Worm (Caenorhabditis elegans): ENCODE measurements around the gene T13C2.3.
A peak's percentile ranks its signal among the peaks of the same experiment; 100 is the strongest.

The T13C2.3 gene

DNA sequence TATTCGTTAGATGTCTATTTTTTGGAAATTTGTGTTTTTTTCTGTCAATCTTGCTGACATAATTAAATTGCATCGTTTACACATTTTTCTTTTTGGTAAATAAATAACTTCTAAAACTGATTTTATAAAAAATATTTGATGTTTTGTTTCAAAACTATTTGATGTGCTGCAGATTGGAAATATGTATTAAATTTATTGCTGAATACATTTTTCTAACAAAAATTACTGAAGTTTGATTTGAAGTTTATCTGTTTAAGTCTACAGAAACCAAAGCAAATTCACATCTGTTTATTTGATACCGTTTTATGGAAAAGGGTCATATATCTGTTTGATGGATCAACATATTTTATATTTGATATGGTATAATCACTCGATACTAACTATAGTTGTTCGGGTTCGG is 27.3 kb downstream of the T13C2.3 start:
- no peak for TF ChIP-seq ceh-91 (GFP tag; IDR thresholded peaks at IDR 0.05)
- TF ChIP-seq dpl-1 (GFP tag; optimal IDR thresholded peaks at IDR 0.05), result no peak
- no peak for TF ChIP-seq hmg-1.2 (GFP tag; IDR thresholded peaks at IDR 0.05)
- TF ChIP-seq mel-28 (tag; optimal IDR thresholded peaks at IDR 0.05; ENCODE audit: borderline replicate concordance), result no peak
- TF ChIP-seq nhr-120 (GFP tag; IDR thresholded peaks at IDR 0.05), result no peak
- TF ChIP-seq unc-130 (GFP tag; optimal IDR thresholded peaks at IDR 0.05), result no peak
- TF ChIP-seq ztf-6 (GFP tag; IDR thresholded peaks at IDR 0.05), result no peak
- TF ChIP-seq nfya-2 (GFP tag; IDR thresholded peaks at IDR 0.05), result no peak
- no peak for TF ChIP-seq him-1 (tag; optimal IDR thresholded peaks at IDR 0.05)
- no peak for TF ChIP-seq snpc-1.1 (tag; optimal IDR thresholded peaks at IDR 0.05; ENCODE audit: insufficient read depth)
- TF ChIP-seq C17E4.6 (GFP tag; IDR thresholded peaks at IDR 0.05), result no peak
- TF ChIP-seq rec-8 (tag; optimal IDR thresholded peaks at IDR 0.05), result no peak
- TF ChIP-seq lin-26 (GFP tag; IDR thresholded peaks at IDR 0.05), result no peak
- no peak for TF ChIP-seq ztf-26 (tag; optimal IDR thresholded peaks at IDR 0.05)
- no peak for TF ChIP-seq B0019.2 (GFP tag; conservative IDR thresholded peaks at IDR 0.05)
- TF ChIP-seq K12H6.12 (tag; optimal IDR thresholded peaks at IDR 0.05), result no peak
- TF ChIP-seq ccch-3 (GFP tag; optimal IDR thresholded peaks at IDR 0.05), result no peak
- TF ChIP-seq F52B5.7 (tag; optimal IDR thresholded peaks at IDR 0.05), result no peak

DNA sequence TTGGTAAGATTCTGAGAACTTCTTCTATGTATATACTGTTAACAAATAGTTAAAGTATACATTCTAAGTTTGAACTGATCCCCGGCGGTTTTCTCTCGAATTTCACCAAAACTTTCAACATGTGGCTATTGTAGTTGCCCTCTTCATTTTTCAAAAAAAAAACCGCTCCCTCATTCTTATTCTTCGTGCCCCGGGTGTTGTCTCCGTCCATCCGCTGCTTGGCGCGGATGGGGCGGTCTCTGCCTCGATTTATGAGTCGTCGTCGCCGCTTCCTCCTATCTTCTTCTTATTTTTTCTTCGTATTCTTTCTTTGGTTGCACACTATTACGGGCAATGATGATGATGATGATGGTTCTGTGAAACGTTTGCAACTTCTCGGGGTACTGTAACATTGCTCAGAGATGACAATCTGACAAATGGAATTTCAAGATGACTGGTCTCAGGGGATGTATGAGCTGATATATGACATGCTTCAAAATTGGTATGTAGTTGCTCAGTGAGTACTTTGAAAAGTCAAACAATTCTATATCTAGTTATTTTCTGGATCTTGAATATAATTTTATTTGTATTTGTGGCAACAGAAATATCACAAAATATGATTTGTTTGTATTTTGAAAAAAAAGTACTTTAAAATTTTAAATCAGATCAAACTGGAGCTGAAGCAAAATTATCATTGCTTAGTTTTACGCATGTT is 31.4 kb downstream of the T13C2.3 start:
- TF ChIP-seq sea-2 (GFP tag; IDR thresholded peaks at IDR 0.05) (no peak), lir-1 (GFP tag; conservative IDR thresholded peaks at IDR 0.05) (no peak), ceh-79 (tag; optimal IDR thresholded peaks at IDR 0.05) (no peak), nhr-90 (tag; optimal IDR thresholded peaks at IDR 0.05) (no peak), ets-4 (GFP tag; optimal IDR thresholded peaks at IDR 0.05) (no peak), Y67H2A.10 (GFP tag; conservative IDR thresholded peaks at IDR 0.05) (no peak), lin-26 (GFP tag; IDR thresholded peaks at IDR 0.05) (0 out of 2 replicates have a peak, but pooled peaks have one; percentile 25), dpl-1 (GFP tag; optimal IDR thresholded peaks at IDR 0.05) (no peak)

DNA sequence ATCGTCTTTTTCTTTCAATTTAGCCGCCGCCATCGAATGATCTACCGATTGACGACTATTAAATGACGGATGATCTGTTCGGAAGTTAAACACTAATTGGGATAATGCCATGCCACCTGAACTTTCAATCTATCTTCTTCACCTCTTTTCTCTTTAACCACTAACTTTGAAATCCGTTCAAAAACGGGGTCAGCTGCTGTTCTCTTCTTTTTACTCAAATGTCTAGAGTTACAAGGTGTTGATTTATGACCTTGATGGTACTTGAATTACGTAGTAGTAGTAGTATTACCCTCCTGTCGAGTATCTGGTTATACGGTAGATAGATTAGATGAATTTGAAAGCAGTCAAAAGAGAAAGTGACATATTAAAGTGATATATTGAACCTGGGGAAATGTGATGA is 32.1 kb downstream of the T13C2.3 start:
- no peak for TF ChIP-seq C06A6.2 (GFP tag; conservative IDR thresholded peaks at IDR 0.05)
- no peak for TF ChIP-seq snpc-1.3 (tag; optimal IDR thresholded peaks at IDR 0.05; ENCODE audit: insufficient read depth)
- TF ChIP-seq ceh-79 (tag; optimal IDR thresholded peaks at IDR 0.05), result no peak

DNA sequence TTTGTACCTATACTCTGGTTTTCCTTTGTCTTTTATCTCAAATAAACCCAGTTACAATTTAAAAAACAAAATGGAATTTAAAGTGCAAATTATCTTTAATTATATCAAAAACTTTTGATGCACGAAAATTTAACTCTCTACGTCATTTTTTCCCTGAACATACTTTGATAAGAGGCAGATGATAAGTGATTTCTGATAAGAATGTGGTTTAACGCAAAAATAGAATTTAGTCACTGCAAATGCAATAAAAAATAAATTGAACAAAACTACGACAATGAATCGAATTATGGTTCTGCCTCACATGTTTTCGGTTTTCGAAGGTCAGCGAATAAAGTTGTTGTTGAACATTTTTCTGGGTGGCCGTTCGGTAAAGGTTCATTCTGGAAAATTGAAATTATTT is 32.8 kb downstream of the T13C2.3 start:
- TF ChIP-seq lin-26 (GFP tag; IDR thresholded peaks at IDR 0.05) (no peak), Y53G8AR.9 (GFP tag; conservative IDR thresholded peaks at IDR 0.05) (no peak), nfya-2 (GFP tag; IDR thresholded peaks at IDR 0.05) (no peak), ceh-100 (GFP tag; IDR thresholded peaks at IDR 0.05) (no peak), mcd-1 (GFP tag; IDR thresholded peaks at IDR 0.05) (no peak), F52B5.7 (tag; optimal IDR thresholded peaks at IDR 0.05) (no peak), ztf-25 (GFP tag; IDR thresholded peaks at IDR 0.05) (no peak), madf-3 (GFP tag; IDR thresholded peaks at IDR 0.05) (no peak), F55B11.4 (tag; optimal IDR thresholded peaks at IDR 0.05; ENCODE audit: borderline replicate concordance, insufficient read depth) (no peak), dox-1 (GFP tag; IDR thresholded peaks at IDR 0.05) (no peak), hrde-1 (tag; optimal IDR thresholded peaks at IDR 0.05; ENCODE audit: borderline replicate concordance) (no peak)

All from whole organism, young adult.